Worm (Caenorhabditis elegans): ENCODE results near the gene tbb-4.

tbb-4 gene

DNA sequence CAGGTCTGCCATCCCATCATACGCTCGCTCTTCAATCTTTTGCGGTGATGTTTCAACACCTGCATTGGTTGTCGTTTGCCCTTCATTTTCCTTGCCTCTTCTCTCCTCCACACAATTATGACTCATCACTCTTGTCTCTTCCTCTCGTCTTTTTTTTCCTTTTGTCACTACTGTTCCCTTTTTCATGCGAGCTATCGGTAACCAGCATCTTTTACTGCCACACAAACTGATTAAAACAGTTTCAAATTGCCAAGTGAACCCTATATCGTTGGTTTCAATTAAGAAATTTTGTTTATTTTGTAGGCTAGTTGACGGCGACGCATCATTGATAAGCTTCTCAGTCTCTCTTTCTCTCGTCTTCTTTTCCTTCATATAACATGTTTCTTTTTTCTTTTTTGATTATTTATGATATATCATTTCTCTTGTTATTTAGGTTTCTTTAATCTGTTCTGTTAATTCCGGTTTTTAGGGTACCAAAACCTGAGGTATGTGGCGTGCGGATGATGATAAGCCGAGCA is 9.5 kb upstream of the tbb-4 start, which contains the start of gene ZK899.1:
Gene ZK899.1 (plus strand): TSS at position 468 of the 518 bp plus-strand sequence.
- no peak for TF ChIP-seq sptf-2 (GFP tag; optimal IDR thresholded peaks at IDR 0.05)
- TF ChIP-seq snpc-1.3 (tag; optimal IDR thresholded peaks at IDR 0.05; ENCODE audit: insufficient read depth) = no peak
- TF ChIP-seq ztf-26 (tag; optimal IDR thresholded peaks at IDR 0.05) = peak; percentile 9
- peak; percentile 29 for TF ChIP-seq attf-5 (GFP tag; optimal IDR thresholded peaks at IDR 0.05)
- peak; percentile 48 to 49 for TF ChIP-seq let-607 (tag; optimal IDR thresholded peaks at IDR 0.05)
- TF ChIP-seq xnd-1 (tag; optimal IDR thresholded peaks at IDR 0.05) = no peak
- peak; percentile 93 for TF ChIP-seq nhr-80 (tag; optimal IDR thresholded peaks at IDR 0.05)
- no peak for TF ChIP-seq aptf-3 (GFP tag; IDR thresholded peaks at IDR 0.05)
- TF ChIP-seq lin-40 (tag; optimal IDR thresholded peaks at IDR 0.05) = peak; percentile 44
- no peak for TF ChIP-seq hlh-26 (GFP tag; conservative IDR thresholded peaks at IDR 0.05)
- no peak for TF ChIP-seq F23B12.7 (tag; optimal IDR thresholded peaks at IDR 0.05; ENCODE audit: insufficient read depth)
- no peak for TF ChIP-seq lin-54 (GFP tag; optimal IDR thresholded peaks at IDR 0.05)
- TF ChIP-seq mel-28 (tag; optimal IDR thresholded peaks at IDR 0.05; ENCODE audit: borderline replicate concordance) = no peak
- peak; percentile 4 for TF ChIP-seq somi-1 (GFP tag; optimal IDR thresholded peaks at IDR 0.05)
- peak; percentile 11 for TF ChIP-seq nhr-90 (tag; optimal IDR thresholded peaks at IDR 0.05)
- TF ChIP-seq atf-7 (tag; optimal IDR thresholded peaks at IDR 0.05) = peak; percentile 32

DNA sequence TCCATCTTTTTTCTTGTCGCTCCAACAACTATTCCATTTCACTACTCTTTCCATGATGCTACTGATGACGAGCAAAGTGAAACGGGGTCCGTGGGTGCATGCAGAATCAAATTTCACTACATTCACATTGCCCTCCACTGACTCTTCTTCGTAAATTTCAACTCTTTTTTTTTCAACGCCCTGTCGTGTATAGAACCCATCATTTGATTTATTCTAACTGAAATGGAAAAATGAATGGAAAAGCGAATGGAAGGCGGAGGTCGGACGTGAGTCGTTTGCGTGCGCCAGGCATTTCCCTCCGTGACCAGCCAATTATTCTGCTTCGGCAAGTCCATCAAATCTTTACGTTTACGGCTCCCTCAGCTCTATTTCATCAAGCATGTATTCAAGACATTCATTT is 7.2 kb upstream of the tbb-4 start:
- TF ChIP-seq mxl-1 (tag; optimal IDR thresholded peaks at IDR 0.05) (no peak), him-1 (tag; optimal IDR thresholded peaks at IDR 0.05) (no peak), ztf-3 (GFP tag; optimal IDR thresholded peaks at IDR 0.05) (no peak), ztf-18 (tag; optimal IDR thresholded peaks at IDR 0.05) (no peak), akir-1 (GFP tag; optimal IDR thresholded peaks at IDR 0.05) (no peak), F49E8.2 (tag; optimal IDR thresholded peaks at IDR 0.05; ENCODE audit: insufficient read depth) (no peak), F57A8.1 (GFP tag; optimal IDR thresholded peaks at IDR 0.05) (no peak), nhr-179 (tag; optimal IDR thresholded peaks at IDR 0.05) (no peak), Y53F4B.3 (GFP tag; IDR thresholded peaks at IDR 0.05) (no peak), egl-18 (GFP tag; IDR thresholded peaks at IDR 0.05) (no peak), dox-1 (GFP tag; IDR thresholded peaks at IDR 0.05) (no peak), snpc-3.4 (tag; optimal IDR thresholded peaks at IDR 0.05) (no peak), K12H6.12 (tag; optimal IDR thresholded peaks at IDR 0.05) (no peak)

DNA sequence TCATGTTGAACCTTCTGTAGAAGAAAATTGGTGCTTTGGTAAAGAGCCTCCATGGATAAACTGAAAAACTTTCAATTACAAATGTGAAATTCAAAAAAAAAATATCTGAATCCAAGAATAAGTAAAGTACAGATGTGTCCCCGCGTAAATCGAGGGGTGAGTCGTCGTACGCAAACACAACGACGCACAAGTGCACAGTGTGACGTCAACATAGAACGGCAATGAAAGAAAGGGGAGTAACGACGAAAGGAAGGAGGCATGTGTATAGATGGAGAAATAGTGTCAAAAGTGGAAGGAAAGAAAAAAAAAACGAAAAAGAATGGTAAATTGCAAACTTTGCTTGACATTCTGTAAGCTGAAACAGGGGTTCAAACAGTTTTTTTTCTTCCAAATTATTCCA is 4.8 kb upstream of the tbb-4 start, which contains the start of gene memb-1:
Gene memb-1 (minus strand): TSS at position 60 of the 400 bp plus-strand sequence.
- TF ChIP-seq dpff-1 (tag; optimal IDR thresholded peaks at IDR 0.05) (no peak), F22D6.2 (tag; optimal IDR thresholded peaks at IDR 0.05) (no peak), hlh-26 (GFP tag; conservative IDR thresholded peaks at IDR 0.05) (no peak), zfh-2 (GFP tag; conservative IDR thresholded peaks at IDR 0.05) (no peak), cebp-2 (GFP tag; IDR thresholded peaks at IDR 0.05) (no peak), rec-8 (tag; optimal IDR thresholded peaks at IDR 0.05) (no peak), nhr-80 (tag; optimal IDR thresholded peaks at IDR 0.05) (peak; percentile 64), atf-7 (tag; optimal IDR thresholded peaks at IDR 0.05) (peak; percentile 80), let-607 (tag; optimal IDR thresholded peaks at IDR 0.05) (peak in 1 of 2 experiments; percentile 64), rpc-1 (optimal IDR thresholded peaks at IDR 0.05) (no peak), rpc-1 (tag; optimal IDR thresholded peaks at IDR 0.05) (no peak), lin-35 (GFP tag; optimal IDR thresholded peaks at IDR 0.05) (peak in 1 of 3 experiments; percentile 47), snpc-4 (GFP tag; optimal IDR thresholded peaks at IDR 0.05) (no peak), snpc-4 (tag; optimal IDR thresholded peaks at IDR 0.05) (peak in 1 of 4 experiments; percentile 67), K11D2.4 (GFP tag; IDR thresholded peaks at IDR 0.05) (no peak), lin-40 (tag; optimal IDR thresholded peaks at IDR 0.05) (peak; percentile 60), tbx-9 (tag; optimal IDR thresholded peaks at IDR 0.05; ENCODE audit: borderline replicate concordance) (no peak), efl-1 (GFP tag; optimal IDR thresholded peaks at IDR 0.05) (peak; percentile 12)
